Fruit fly (Drosophila melanogaster) whole organism, embryonic: ENCODE results near the gene CG13081.
A peak's percentile ranks its signal among the peaks of the same experiment; 100 is the strongest.

Experiments
- BEAF-32 ChIP-seq: fragments of 200-800 bp; sonication (Bioruptor generic); optimal IDR thresholded peaks from 3 replicates; lab custom pipeline; 2017; ENCODE audit warnings: missing biosample characterization, missing genetic modification characterization, mild to moderate bottlenecking, moderate library complexity, missing genetic modification reagents
- Bgb ChIP-seq: fragments of 200-800 bp; sonication (Bioruptor generic); IDR thresholded peaks from 2 replicates; pipeline ENCODE4 v1.3.6; 2022; ENCODE audit warnings: missing biosample characterization, missing genetic modification characterization; ENCODE audit not compliant: partially characterized antibody
- CG10209 ChIP-seq: fragments of 200-800 bp; sonication (Bioruptor generic); optimal IDR thresholded peaks from 3 replicates; lab custom pipeline; 2017; ENCODE audit warnings: missing biosample characterization, mild to moderate bottlenecking, missing genetic modification characterization, missing genetic modification reagents
- CG11247 ChIP-seq: fragments of 200-800 bp; sonication (Bioruptor generic); IDR thresholded peaks from 2 replicates; pipeline ENCODE4 v1.3.6; 2022; ENCODE audit warnings: missing biosample characterization, missing genetic modification characterization
- CG12071 ChIP-seq: fragments of 200-800 bp; sonication (Bioruptor generic); optimal IDR thresholded peaks from 3 replicates; lab custom pipeline; 2018; ENCODE audit warnings: missing biosample characterization, mild to moderate bottlenecking, missing genetic modification characterization
- CG12391 ChIP-seq: fragments of 200-800 bp; sonication (Bioruptor generic); optimal IDR thresholded peaks from 3 replicates; lab custom pipeline; 2018; ENCODE audit warnings: missing biosample characterization, mild to moderate bottlenecking, missing genetic modification characterization, moderate library complexity
- CG13775 ChIP-seq: fragments of 200-800 bp; sonication (Bioruptor generic); optimal IDR thresholded peaks from 3 replicates; lab custom pipeline; 2017; ENCODE audit warnings: missing biosample characterization, mild to moderate bottlenecking, missing genetic modification characterization
- CG14710 ChIP-seq: fragments of 200-800 bp; sonication (Bioruptor generic); optimal IDR thresholded peaks from 3 replicates; lab custom pipeline; 2019; ENCODE audit warnings: missing biosample characterization, mild to moderate bottlenecking, missing genetic modification characterization, moderate library complexity
- CG15011 ChIP-seq: fragments of 200-800 bp; sonication (Bioruptor generic); optimal IDR thresholded peaks from 3 replicates; lab custom pipeline; 2018; ENCODE audit warnings: missing biosample characterization, mild to moderate bottlenecking, missing genetic modification characterization
- CG15601 ChIP-seq: fragments of 200-800 bp; sonication (Bioruptor generic); optimal IDR thresholded peaks from 3 replicates; lab custom pipeline; 2019; ENCODE audit warnings: missing biosample characterization, mild to moderate bottlenecking, missing genetic modification characterization, moderate library complexity
- CG1603 ChIP-seq: fragments of 200-800 bp; sonication (Bioruptor generic); optimal IDR thresholded peaks from 2 replicates; lab custom pipeline; 2019; ENCODE audit warnings: missing biosample characterization, mild to moderate bottlenecking, missing genetic modification characterization, moderate library complexity
- CG18599 ChIP-seq: fragments of 200-800 bp; sonication (Bioruptor generic); optimal IDR thresholded peaks from 3 replicates; lab custom pipeline; 2017; ENCODE audit warnings: missing biosample characterization, missing genetic modification characterization, mild to moderate bottlenecking, moderate library complexity, missing genetic modification reagents
- CG32532 ChIP-seq: fragments of 200-800 bp; sonication (Bioruptor generic); IDR thresholded peaks from 2 replicates; pipeline ENCODE4 v1.3.6; 2022; ENCODE audit warnings: missing biosample characterization, missing genetic modification characterization
- CG3407 ChIP-seq: fragments of 200-800 bp; sonication (Bioruptor generic); optimal IDR thresholded peaks from 2 replicates; lab custom pipeline; 2018; ENCODE audit warnings: missing biosample characterization, mild to moderate bottlenecking, missing genetic modification characterization
- CG4424 ChIP-seq: fragments of 200-800 bp; sonication (Bioruptor generic); optimal IDR thresholded peaks from 3 replicates; lab custom pipeline; 2016; ENCODE audit warnings: missing biosample characterization, missing genetic modification characterization
- CG8478 ChIP-seq: fragments of >200 bp; optimal IDR thresholded peaks from 2 replicates; lab custom pipeline; 2018
- CG9215 ChIP-seq: fragments of 200-800 bp; sonication (Bioruptor generic); IDR thresholded peaks from 2 replicates; pipeline ENCODE4 v1.3.6; 2022; ENCODE audit warnings: missing biosample characterization, missing genetic modification characterization
- CG9876 ChIP-seq: fragments of 200-800 bp; sonication (Bioruptor generic); optimal IDR thresholded peaks from 2 replicates; lab custom pipeline; 2016; ENCODE audit warnings: missing biosample characterization, missing genetic modification characterization
- Dad ChIP-seq: fragments of 200-800 bp; sonication (Bioruptor generic); optimal IDR thresholded peaks from 3 replicates; lab custom pipeline; 2016; ENCODE audit warnings: missing biosample characterization, missing genetic modification characterization
- Deaf1 ChIP-seq: fragments of 200-800 bp; optimal IDR thresholded peaks from 3 replicates; lab custom pipeline; 2019; ENCODE audit warnings: missing biosample characterization, mild to moderate bottlenecking, missing genetic modification characterization, moderate library complexity
- Dip2 ChIP-seq: fragments of 200-800 bp; sonication (Bioruptor generic); IDR thresholded peaks from 2 replicates; pipeline ENCODE4 v1.3.6; 2022; ENCODE audit warnings: missing biosample characterization, missing genetic modification characterization
- Dp ChIP-seq: fragments of 200-800 bp; sonication (Bioruptor generic); optimal IDR thresholded peaks from 2 replicates; lab custom pipeline; 2018; ENCODE audit warnings: missing biosample characterization, mild to moderate bottlenecking, missing genetic modification characterization, moderate library complexity
- E2f1 ChIP-seq: fragments of 200-800 bp; sonication (Bioruptor generic); IDR thresholded peaks from 2 replicates; pipeline ENCODE4 v1.3.6; 2022; ENCODE audit warnings: missing biosample characterization, missing genetic modification characterization
- Hmx ChIP-seq: fragments of 200-800 bp; sonication (Bioruptor generic); optimal IDR thresholded peaks from 2 replicates; lab custom pipeline; 2016; ENCODE audit warnings: missing biosample characterization, missing genetic modification characterization
- Hsf ChIP-seq: fragments of 200-800 bp; sonication (Bioruptor generic); optimal IDR thresholded peaks from 3 replicates; lab custom pipeline; 2016; ENCODE audit warnings: missing biosample characterization, missing genetic modification characterization
- Lhr ChIP-seq: fragments of 200-800 bp; sonication (Bioruptor generic); optimal IDR thresholded peaks from 3 replicates; lab custom pipeline; 2017; ENCODE audit warnings: mild to moderate bottlenecking, missing biosample characterization, missing genetic modification reagents, missing genetic modification characterization
- Mad ChIP-seq: fragments of 200-800 bp; sonication (Bioruptor generic); optimal IDR thresholded peaks from 2 replicates; lab custom pipeline; 2016; ENCODE audit warnings: missing biosample characterization, missing genetic modification characterization
- NC2β ChIP-seq: fragments of 200-800 bp; sonication (Bioruptor generic); optimal IDR thresholded peaks from 2 replicates; lab custom pipeline; 2016; ENCODE audit warnings: missing biosample characterization, missing genetic modification characterization
- Neu2 ChIP-seq: fragments of 200-800 bp; sonication (Bioruptor generic); optimal IDR thresholded peaks from 3 replicates; lab custom pipeline; 2016; ENCODE audit warnings: missing biosample characterization, missing genetic modification characterization, borderline replicate concordance
- Pdp1 ChIP-seq, 2 experiments: fragments of 200-800 bp; sonication (Bioruptor generic); optimal IDR thresholded peaks; 3 replicates each; lab custom pipeline; 2016; ENCODE audit warnings: missing biosample characterization in 2 of 2, missing genetic modification characterization in 2 of 2, mild to moderate bottlenecking in 1 of 2, moderate library complexity in 1 of 2
- Poxn ChIP-seq: fragments of 200-800 bp; sonication (Bioruptor generic); IDR thresholded peaks from 2 replicates; pipeline ENCODE4 v1.3.6; 2022; ENCODE audit warnings: missing biosample characterization, missing genetic modification characterization
- Sin3A ChIP-seq: fragments of >200 bp; optimal IDR thresholded peaks from 2 replicates; lab custom pipeline; 2018
- bbx ChIP-seq: fragments of 200-800 bp; sonication (Bioruptor generic); IDR thresholded peaks from 2 replicates; pipeline ENCODE4 v1.3.6; 2022; ENCODE audit warnings: missing biosample characterization, missing genetic modification characterization; ENCODE audit not compliant: partially characterized antibody
- bigmax ChIP-seq: fragments of 200-800 bp; sonication (Bioruptor generic); optimal IDR thresholded peaks from 2 replicates; lab custom pipeline; 2018; ENCODE audit warnings: missing biosample characterization, mild to moderate bottlenecking, missing genetic modification characterization
- br ChIP-seq: fragments of >200 bp; optimal IDR thresholded peaks from 2 replicates; lab custom pipeline; 2017
- cas ChIP-seq: fragments of 200-800 bp; sonication (Bioruptor generic); IDR thresholded peaks from 2 replicates; pipeline ENCODE4 v1.3.6; 2022; ENCODE audit warnings: missing biosample characterization, missing genetic modification characterization
- chif ChIP-seq, 2 experiments: fragments of 200-800 bp; sonication (Bioruptor generic); optimal IDR thresholded peaks; 3 replicates each; lab custom pipeline; 2016; ENCODE audit warnings: missing biosample characterization in 2 of 2, missing genetic modification characterization in 2 of 2
- dati ChIP-seq: fragments of 200-800 bp; sonication (Bioruptor generic); IDR thresholded peaks from 2 replicates; pipeline ENCODE4 v1.3.6; 2022; ENCODE audit warnings: missing biosample characterization, missing genetic modification characterization
- dysf ChIP-seq: fragments of 200-800 bp; sonication (Bioruptor generic); IDR thresholded peaks from 3 replicates; pipeline ENCODE4 v1.3.6; 2022; ENCODE audit warnings: missing biosample characterization, missing genetic modification characterization
- gcm ChIP-seq: fragments of 200-800 bp; sonication (Bioruptor generic); optimal IDR thresholded peaks from 2 replicates; lab custom pipeline; 2019; ENCODE audit warnings: missing biosample characterization, mild to moderate bottlenecking, missing genetic modification characterization, moderate library complexity
- gsb-n ChIP-seq: fragments of 200-800 bp; sonication (Bioruptor generic); optimal IDR thresholded peaks from 3 replicates; lab custom pipeline; 2018; ENCODE audit warnings: missing biosample characterization, mild to moderate bottlenecking, missing genetic modification characterization
- ham ChIP-seq: fragments of 200-800 bp; sonication (Bioruptor generic); IDR thresholded peaks from 2 replicates; pipeline ENCODE4 v1.3.6; 2022; ENCODE audit warnings: missing biosample characterization, missing genetic modification characterization
- hkb ChIP-seq, 2 experiments: fragments of 200-800 bp in 1 of 2; fragments of >200 bp in 1 of 2; sonication (Bioruptor generic) in 1 of 2; IDR thresholded peaks in 1 of 2; optimal IDR thresholded peaks in 1 of 2; 2 replicates each; pipeline versions ENCODE4 v1.3.6 to Lab custom; 2017 to 2022; ENCODE audit warnings: missing biosample characterization in 1 of 2, missing genetic modification characterization in 1 of 2
- jumu ChIP-seq: fragments of 200-800 bp; sonication (Bioruptor generic); optimal IDR thresholded peaks from 3 replicates; lab custom pipeline; 2016; ENCODE audit warnings: missing biosample characterization, missing genetic modification characterization
- maf-S ChIP-seq: fragments of 200-800 bp; sonication (Bioruptor generic); optimal IDR thresholded peaks from 2 replicates; lab custom pipeline; 2016; ENCODE audit warnings: missing biosample characterization, missing genetic modification characterization
- mirr ChIP-seq: fragments of 200-800 bp; sonication (Bioruptor generic); optimal IDR thresholded peaks from 3 replicates; lab custom pipeline; 2018; ENCODE audit warnings: missing biosample characterization, mild to moderate bottlenecking, missing genetic modification characterization
- p53 ChIP-seq: fragments of 200-800 bp; sonication (Bioruptor generic); optimal IDR thresholded peaks from 2 replicates; lab custom pipeline; 2016; ENCODE audit warnings: missing biosample characterization, missing genetic modification characterization
- phol ChIP-seq: fragments of 200-800 bp; sonication (Bioruptor generic); optimal IDR thresholded peaks from 3 replicates; lab custom pipeline; 2018; ENCODE audit warnings: missing biosample characterization, mild to moderate bottlenecking, missing genetic modification characterization, moderate library complexity
- sens ChIP-seq: fragments of 200-800 bp; sonication (Bioruptor generic); peaks from one replicate; lab custom pipeline; 2016; ENCODE audit warnings: missing biosample characterization, missing genetic modification characterization
- shn ChIP-seq: fragments of 200-800 bp; sonication (Bioruptor generic); optimal IDR thresholded peaks from 3 replicates; lab custom pipeline; 2016; ENCODE audit warnings: missing biosample characterization, missing genetic modification characterization
- sob ChIP-seq: fragments of 200-800 bp; sonication (Bioruptor generic); IDR thresholded peaks from 2 replicates; pipeline ENCODE4 v1.3.6; 2022; ENCODE audit warnings: missing biosample characterization, missing genetic modification characterization

Gene CG13081

DNA sequence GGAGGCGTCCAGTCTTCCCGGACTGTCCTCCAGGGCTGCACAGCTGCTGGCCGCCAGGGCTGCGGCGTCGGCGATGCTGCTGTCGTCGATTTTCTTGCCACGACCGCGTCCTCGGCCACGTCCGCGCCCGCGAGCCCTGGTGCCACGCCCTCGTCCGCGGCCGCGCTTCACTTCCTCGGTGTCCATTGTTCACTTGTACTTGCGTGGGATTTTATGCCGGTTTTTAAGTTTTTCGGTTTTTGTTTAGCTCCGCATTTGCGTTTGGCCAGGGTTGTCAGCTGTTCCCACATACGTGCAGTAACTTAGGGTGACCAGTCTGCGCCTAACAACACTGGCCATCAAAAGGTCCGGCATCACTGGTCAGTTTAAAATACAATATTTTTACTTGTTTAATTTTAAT is 41.8 kb downstream of the CG13081 start, which contains the start of gene Hakai (continued):
- TF ChIP-seq Neu2 (GFP tag; lab: Kevin White, UChicago) (peak; percentile 8), maf-S (GFP tag; lab: Kevin White, UChicago) (peak; percentile 5), Hmx (GFP tag; lab: Kevin White, UChicago) (no peak), br (lab: Kevin White, UChicago) (no peak), phol (peak; percentile 70), CG9215 (GFP tag; lab: Robert Waterston, UW) (peak; percentile 64), chif (GFP tag; optimal IDR thresholded peaks at IDR 0.05; lab: Kevin White, UChicago) (peak; percentile 23 to 67), CG12391 (peak; percentile 13), Deaf1 (tag; lab: Kevin White, UChicago) (no peak), sob (GFP tag; lab: Robert Waterston, UW) (peak; percentile 60), Hsf (GFP tag; lab: Kevin White, UChicago) (peak; percentile 53), Sin3A (peak; percentile 81), CG14710 (tag; lab: Kevin White, UChicago) (peak; percentile 60), CG1603 (peak; percentile 45), gsb-n (tag; lab: Kevin White, UChicago) (peak; percentile 28), jumu (GFP tag; lab: Kevin White, UChicago) (peak; percentile 71), CG13775 (GFP tag; lab: Kevin White, UChicago) (peak; percentile 71), sens (peak; percentile 92), CG15011 (GFP tag; lab: Kevin White, UChicago) (no peak), CG8478 (lab: Kevin White, UChicago) (no peak), Lhr (peak; percentile 70), NC2β (peak; percentile 41), E2f1 (GFP tag; lab: Robert Waterston, UW) (0 out of 2 replicates have a peak, but pooled peaks have one; percentile 31), gcm (GFP tag; lab: Kevin White, UChicago) (peak; percentile 13), Dip2 (GFP tag; lab: Robert Waterston, UW) (no peak), CG32532 (GFP tag; lab: Robert Waterston, UW) (peak; percentile 63), Bgb (GFP tag; lab: Robert Waterston, UW) (peak; percentile 51), Pdp1 (GFP tag; optimal IDR thresholded peaks at IDR 0.05; lab: Kevin White, UChicago) (peak; percentile 59 to 70), Dad (GFP tag; lab: Kevin White, UChicago) (peak; percentile 64), CG4424 (GFP tag; lab: Kevin White, UChicago) (peak; percentile 60), cas (GFP tag; lab: Robert Waterston, UW) (peak; percentile 62; the same call in 1 of the 2 replicates), mirr (GFP tag; lab: Kevin White, UChicago) (no peak), dysf (peak; percentile 56; the same call in 2 of the 3 replicates), ham (GFP tag; lab: Robert Waterston, UW) (no peak), Dp (GFP tag; lab: Kevin White, UChicago) (peak; percentile 73), dati (GFP tag; lab: Robert Waterston, UW) (peak; percentile 20; the same call in 1 of the 2 replicates), p53 (peak; percentile 45), shn (GFP tag; lab: Kevin White, UChicago) (peak; percentile 74), Mad (GFP tag; lab: Kevin White, UChicago) (peak; percentile 49), CG9876 (GFP tag; lab: Kevin White, UChicago) (peak; percentile 50), CG10209 (GFP tag; lab: Kevin White, UChicago) (peak; percentile 11), CG12071 (GFP tag; lab: Kevin White, UChicago) (no peak), bigmax (no peak), hkb (optimal IDR thresholded peaks at IDR 0.05; lab: Kevin White, UChicago) (no peak), hkb (GFP tag; IDR thresholded peaks at IDR 0.05; lab: Robert Waterston, UW) (peak; percentile 58), BEAF-32 (peak; percentile 47), CG11247 (GFP tag; lab: Robert Waterston, UW) (peak; percentile 60), bbx (0 out of 2 replicates have a peak, but pooled peaks have one; percentile 33), Poxn (peak; percentile 36; the same call in 1 of the 2 replicates), CG18599 (GFP tag; lab: Kevin White, UChicago) (peak; percentile 58), CG15601 (tag; lab: Kevin White, UChicago) (peak; percentile 31), CG3407 (GFP tag; lab: Kevin White, UChicago) (no peak)
